Fruit fly (Drosophila melanogaster) whole organism, prepupa: ENCODE measurements around the gene CG10555.

Experiments used
- Blimp-1 ChIP-seq: fragments of 200-800 bp; sonication (Bioruptor generic); optimal IDR thresholded peaks from 3 replicates; lab custom pipeline; 2017; ENCODE audit warnings: missing biosample characterization, missing genetic modification characterization, mild to moderate bottlenecking, moderate library complexity, missing genetic modification reagents
- CG11294 ChIP-seq: fragments of 200-800 bp; sonication (Bioruptor generic); IDR thresholded peaks from 2 replicates; pipeline ENCODE4 v1.3.6; 2022; ENCODE audit warnings: missing biosample characterization, missing genetic modification characterization
- CG15336 ChIP-seq: fragments of 200-800 bp; sonication (Bioruptor generic); IDR thresholded peaks from 2 replicates; pipeline ENCODE4 v1.3.6; 2022; ENCODE audit warnings: missing biosample characterization, missing genetic modification characterization
- CG1621 ChIP-seq: fragments of 200-800 bp; sonication (Bioruptor generic); optimal IDR thresholded peaks from 3 replicates; lab custom pipeline; 2018; ENCODE audit warnings: missing biosample characterization, mild to moderate bottlenecking, missing genetic modification characterization
- CG32006 ChIP-seq: fragments of 200-800 bp; sonication (Bioruptor generic); optimal IDR thresholded peaks from 3 replicates; lab custom pipeline; 2017; ENCODE audit warnings: missing biosample characterization, mild to moderate bottlenecking, missing genetic modification characterization
- CG34406 ChIP-seq: fragments of 200-800 bp; sonication (Bioruptor generic); optimal IDR thresholded peaks from 3 replicates; lab custom pipeline; 2016; ENCODE audit warnings: missing biosample characterization, missing genetic modification characterization
- CG3919 ChIP-seq: fragments of 200-800 bp; sonication (Bioruptor generic); optimal IDR thresholded peaks from 3 replicates; lab custom pipeline; 2016; ENCODE audit warnings: missing biosample characterization, missing genetic modification characterization
- CG4318 ChIP-seq: fragments of 200-800 bp; sonication (Bioruptor generic); optimal IDR thresholded peaks from 3 replicates; lab custom pipeline; 2017; ENCODE audit warnings: missing biosample characterization, mild to moderate bottlenecking, missing genetic modification characterization
- CG6163 ChIP-seq: fragments of 200-800 bp; sonication (Bioruptor generic); IDR thresholded peaks from 3 replicates; pipeline ENCODE4 v1.3.6; 2022; ENCODE audit warnings: missing biosample characterization, missing genetic modification characterization
- CG6276 ChIP-seq: fragments of 200-800 bp; sonication (Bioruptor generic); optimal IDR thresholded peaks from 2 replicates; lab custom pipeline; 2017; ENCODE audit warnings: missing biosample characterization, mild to moderate bottlenecking, missing genetic modification characterization
- CG6792 ChIP-seq: fragments of 200-800 bp; sonication (Bioruptor generic); optimal IDR thresholded peaks from 3 replicates; lab custom pipeline; 2016; ENCODE audit warnings: missing biosample characterization, missing genetic modification characterization
- CG6808 ChIP-seq: fragments of 200-800 bp; sonication (Bioruptor generic); optimal IDR thresholded peaks from 3 replicates; lab custom pipeline; 2017; ENCODE audit warnings: missing biosample characterization, missing genetic modification characterization, mild to moderate bottlenecking, moderate library complexity, missing genetic modification reagents
- CG6854 ChIP-seq: fragments of 200-800 bp; sonication (Bioruptor generic); optimal IDR thresholded peaks from 2 replicates; lab custom pipeline; 2017; ENCODE audit warnings: missing biosample characterization, mild to moderate bottlenecking, missing genetic modification characterization
- CG8119 ChIP-seq: fragments of 200-800 bp; sonication (Bioruptor generic); IDR thresholded peaks from 3 replicates; pipeline ENCODE4 v1.3.6; 2022; ENCODE audit warnings: missing biosample characterization, missing genetic modification characterization
- CG8319 ChIP-seq: fragments of 200-800 bp; sonication (Bioruptor generic); optimal IDR thresholded peaks from 3 replicates; lab custom pipeline; 2016; ENCODE audit warnings: missing biosample characterization, missing genetic modification characterization
- Eip78C ChIP-seq: fragments of 200-800 bp; sonication (Bioruptor generic); peaks from one replicate; lab custom pipeline; 2016; ENCODE audit warnings: missing biosample characterization, missing genetic modification characterization
- Eip93F ChIP-seq: fragments of 200-800 bp; sonication (Bioruptor generic); optimal IDR thresholded peaks from 2 replicates; lab custom pipeline; 2016; ENCODE audit warnings: missing biosample characterization, mild to moderate bottlenecking, missing genetic modification characterization
- Gug ChIP-seq: fragments of 200-800 bp; sonication (Bioruptor generic); IDR thresholded peaks from 2 replicates; pipeline ENCODE4 v1.3.6; 2022; ENCODE audit warnings: missing biosample characterization, missing genetic modification characterization
- Hr39 ChIP-seq: fragments of 200-800 bp; sonication (Bioruptor generic); optimal IDR thresholded peaks from 2 replicates; lab custom pipeline; 2016; ENCODE audit warnings: missing biosample characterization, missing genetic modification characterization
- Lpt ChIP-seq: fragments of 200-800 bp; sonication (Bioruptor generic); optimal IDR thresholded peaks from 3 replicates; lab custom pipeline; 2016; ENCODE audit warnings: missing biosample characterization, missing genetic modification characterization
- Met ChIP-seq: fragments of 200-800 bp; sonication (Bioruptor generic); optimal IDR thresholded peaks from 3 replicates; lab custom pipeline; 2016; ENCODE audit warnings: missing biosample characterization, missing genetic modification characterization
- OdsH ChIP-seq: fragments of 200-800 bp; sonication (Bioruptor generic); optimal IDR thresholded peaks from 3 replicates; lab custom pipeline; 2016; ENCODE audit warnings: missing biosample characterization, missing genetic modification characterization
- Smox ChIP-seq: fragments of 200-800 bp; sonication (Bioruptor generic); optimal IDR thresholded peaks from 3 replicates; lab custom pipeline; 2016; ENCODE audit warnings: missing biosample characterization, missing genetic modification characterization
- Sox14 ChIP-seq: fragments of 200-800 bp; sonication (Bioruptor generic); optimal IDR thresholded peaks from 3 replicates; lab custom pipeline; 2016; ENCODE audit warnings: missing biosample characterization, missing genetic modification characterization
- Sox15 ChIP-seq: fragments of 200-800 bp; sonication (Bioruptor generic); optimal IDR thresholded peaks from 3 replicates; lab custom pipeline; 2016; ENCODE audit warnings: missing biosample characterization, missing genetic modification characterization
- dac ChIP-seq: fragments of 200-800 bp; sonication (Bioruptor generic); optimal IDR thresholded peaks from 2 replicates; lab custom pipeline; 2017; ENCODE audit warnings: missing biosample characterization, mild to moderate bottlenecking, missing genetic modification characterization
- dsx ChIP-seq: fragments of 200-800 bp; optimal IDR thresholded peaks from 3 replicates; lab custom pipeline; 2019; ENCODE audit warnings: missing biosample characterization, mild to moderate bottlenecking, missing genetic modification characterization, moderate library complexity; ENCODE audit not compliant: poor library complexity, severe bottlenecking
- eg ChIP-seq: fragments of 200-800 bp; sonication (Bioruptor generic); IDR thresholded peaks from 3 replicates; pipeline ENCODE4 v1.3.6; 2022; ENCODE audit warnings: missing biosample characterization, missing genetic modification characterization
- esn ChIP-seq: fragments of 200-800 bp; sonication (Bioruptor generic); optimal IDR thresholded peaks from 2 replicates; lab custom pipeline; 2016; ENCODE audit warnings: missing biosample characterization, mild to moderate bottlenecking, missing genetic modification characterization, moderate library complexity
- net ChIP-seq: fragments of 200-800 bp; sonication (Bioruptor generic); optimal IDR thresholded peaks from 3 replicates; lab custom pipeline; 2016; ENCODE audit warnings: missing biosample characterization, missing genetic modification characterization
- pdm3 ChIP-seq: fragments of 200-800 bp; sonication (Bioruptor generic); optimal IDR thresholded peaks from 3 replicates; lab custom pipeline; 2016; ENCODE audit warnings: missing biosample characterization, missing genetic modification characterization
- salr ChIP-seq, 2 experiments: fragments of 200-800 bp; sonication (Bioruptor generic); optimal IDR thresholded peaks; 3 replicates each; lab custom pipeline; 2016 to 2018; ENCODE audit warnings: missing biosample characterization in 2 of 2, missing genetic modification characterization in 2 of 2, mild to moderate bottlenecking in 1 of 2
- spab ChIP-seq: fragments of 200-800 bp; sonication (Bioruptor generic); optimal IDR thresholded peaks from 2 replicates; lab custom pipeline; 2017; ENCODE audit warnings: missing biosample characterization, mild to moderate bottlenecking, missing genetic modification characterization, missing genetic modification reagents
- ss ChIP-seq, 2 experiments: fragments of 200-800 bp; sonication (Bioruptor generic); optimal IDR thresholded peaks; 2 replicates in 1 of 2; 3 replicates in 1 of 2; lab custom pipeline; 2017 to 2018; ENCODE audit warnings: mild to moderate bottlenecking in 2 of 2, missing biosample characterization in 2 of 2, missing genetic modification characterization in 2 of 2, moderate library complexity in 1 of 2
- svp ChIP-seq: fragments of 200-800 bp; sonication (Bioruptor generic); peaks from one replicate; lab custom pipeline; 2016; ENCODE audit warnings: missing biosample characterization, missing genetic modification characterization
- topi ChIP-seq: fragments of 200-800 bp; sonication (Bioruptor generic); optimal IDR thresholded peaks from 3 replicates; lab custom pipeline; 2016; ENCODE audit warnings: missing biosample characterization, missing genetic modification characterization
- vri ChIP-seq: fragments of 200-800 bp; sonication (Bioruptor generic); optimal IDR thresholded peaks from 3 replicates; lab custom pipeline; 2016; ENCODE audit warnings: missing biosample characterization, mild to moderate bottlenecking, missing genetic modification characterization

CG10555 gene

dm6 chrX:8396611-8397010 is 2.1 kb upstream of the CG10555 start (continued):
- TF ChIP-seq CG11294 (GFP tag; lab: Robert Waterston, UW) (peak; percentile 52; the same call in 1 of the 2 replicates), CG6276 (GFP tag; lab: Kevin White, UChicago) (peak; percentile 48), CG32006 (GFP tag; lab: Kevin White, UChicago) (peak; percentile 65), CG4318 (GFP tag; lab: Kevin White, UChicago) (peak; percentile 40), CG8119 (GFP tag; lab: Robert Waterston, UW) (peak; percentile 75), Eip78C (GFP tag; lab: Kevin White, UChicago) (peak; percentile 77), Smox (GFP tag; lab: Kevin White, UChicago) (no peak), CG3919 (GFP tag; lab: Kevin White, UChicago) (peak; percentile 21), dac (GFP tag; lab: Kevin White, UChicago) (peak; percentile 22), OdsH (GFP tag; lab: Kevin White, UChicago) (peak; percentile 32), CG8319 (GFP tag; lab: Kevin White, UChicago) (no peak), Eip93F (no peak)

dm6 chrX:8399019-8399623 is 381 bp downstream of the CG10555 start:
- peak; percentile 20 for TF ChIP-seq Eip78C (GFP tag; lab: Kevin White, UChicago)
- TF ChIP-seq spab (GFP tag; lab: Kevin White, UChicago) = no peak
- 0 out of 2 replicates have a peak, but pooled peaks have one; percentile 5 for TF ChIP-seq CG11294 (GFP tag; lab: Robert Waterston, UW)
- no peak for TF ChIP-seq vri (GFP tag; lab: Kevin White, UChicago)
- TF ChIP-seq CG6854 (GFP tag; lab: Kevin White, UChicago) = no peak
- no peak for TF ChIP-seq CG15336 (GFP tag; lab: Robert Waterston, UW)
- TF ChIP-seq eg (GFP tag; lab: Robert Waterston, UW) = no peak
- TF ChIP-seq topi (GFP tag; lab: Kevin White, UChicago) = no peak
- no peak for TF ChIP-seq svp
- TF ChIP-seq CG3919 (GFP tag; lab: Kevin White, UChicago) = peak; percentile 43
- no peak for TF ChIP-seq CG6808 (GFP tag; lab: Kevin White, UChicago)
- peak in 1 of 2 experiments; percentile 6 for TF ChIP-seq ss (GFP tag; optimal IDR thresholded peaks at IDR 0.05; lab: Kevin White, UChicago)
- no peak for TF ChIP-seq CG4318 (GFP tag; lab: Kevin White, UChicago)

- TF ChIP-seq CG1621 (tag; lab: Kevin White, UChicago) = no peak
- TF ChIP-seq Eip93F = no peak
- TF ChIP-seq CG34406 (GFP tag; lab: Kevin White, UChicago) = no peak
- no peak for TF ChIP-seq CG6792 (GFP tag; lab: Kevin White, UChicago)
- no peak for TF ChIP-seq dac (GFP tag; lab: Kevin White, UChicago)
- peak; percentile 15 for TF ChIP-seq Eip78C (GFP tag; lab: Kevin White, UChicago)
- TF ChIP-seq Met (GFP tag; lab: Kevin White, UChicago) = no peak
- TF ChIP-seq pdm3 (GFP tag; lab: Kevin White, UChicago) = no peak
- TF ChIP-seq eg (GFP tag; lab: Robert Waterston, UW) = no peak
- peak; percentile 2 for TF ChIP-seq CG3919 (GFP tag; lab: Kevin White, UChicago)
- TF ChIP-seq, all 60 proteins: peak for 2
Observed at dm6 chrX:8407124-8407775, 8.5 kb downstream of the CG10555 start, which contains the start of gene PIG-T. Gene PIG-T, minus strand, starts transcription at chrX:8407263.

- TF ChIP-seq Hr39 (GFP tag; lab: Kevin White, UChicago) (no peak), net (GFP tag; lab: Kevin White, UChicago) (no peak), Gug (no peak), CG34406 (GFP tag; lab: Kevin White, UChicago) (no peak), CG4318 (GFP tag; lab: Kevin White, UChicago) (no peak), Smox (GFP tag; lab: Kevin White, UChicago) (no peak), Eip78C (GFP tag; lab: Kevin White, UChicago) (peak; percentile 49), salr (GFP tag; optimal IDR thresholded peaks at IDR 0.05; lab: Kevin White, UChicago) (no peak), Lpt (GFP tag; lab: Kevin White, UChicago) (no peak), CG3919 (GFP tag; lab: Kevin White, UChicago) (peak; percentile 30), esn (GFP tag; lab: Kevin White, UChicago) (peak; percentile 27), Blimp-1 (GFP tag; lab: Kevin White, UChicago) (no peak), Sox15 (no peak), Sox14 (GFP tag; lab: Kevin White, UChicago) (peak; percentile 17), dsx (GFP tag; lab: Kevin White, UChicago) (no peak), CG6163 (GFP tag; lab: Robert Waterston, UW) (no peak), eg (GFP tag; lab: Robert Waterston, UW) (0 out of 3 replicates have a peak, but pooled peaks have one; percentile 14), CG15336 (GFP tag; lab: Robert Waterston, UW) (no peak)
Observed at dm6 chrX:8408971-8409455, 10.3 kb downstream of the CG10555 start, which contains the start of gene Trf2. Gene Trf2, plus strand, starts transcription at chrX:8409272.
